Worm (Caenorhabditis elegans) whole organism, L3 larva: ENCODE results near the gene ZK1290.13.

Source experiments
- egl-27 ChIP-seq: sonication (generic microtip); optimal IDR thresholded peaks from 4 replicates; lab custom pipeline; 2017; ENCODE audit warnings: missing biosample characterization, missing genetic modification reagents, missing genetic modification characterization
- eor-1 ChIP-seq, 2 experiments: fragments of 150-350 bp; optimal IDR thresholded peaks; 2 replicates each; lab custom pipeline; 2014 to 2018; ENCODE audit warnings: missing biosample characterization in 2 of 2, missing genetic modification characterization in 2 of 2
- nhr-11 ChIP-seq: fragments of 150-350 bp; optimal IDR thresholded peaks from 2 replicates; lab custom pipeline; 2014; ENCODE audit warnings: missing biosample characterization, missing genetic modification characterization
- nhr-12 ChIP-seq: fragments of 150-350 bp; optimal IDR thresholded peaks from 2 replicates; lab custom pipeline; 2014; ENCODE audit warnings: missing biosample characterization, missing genetic modification characterization

DNA sequence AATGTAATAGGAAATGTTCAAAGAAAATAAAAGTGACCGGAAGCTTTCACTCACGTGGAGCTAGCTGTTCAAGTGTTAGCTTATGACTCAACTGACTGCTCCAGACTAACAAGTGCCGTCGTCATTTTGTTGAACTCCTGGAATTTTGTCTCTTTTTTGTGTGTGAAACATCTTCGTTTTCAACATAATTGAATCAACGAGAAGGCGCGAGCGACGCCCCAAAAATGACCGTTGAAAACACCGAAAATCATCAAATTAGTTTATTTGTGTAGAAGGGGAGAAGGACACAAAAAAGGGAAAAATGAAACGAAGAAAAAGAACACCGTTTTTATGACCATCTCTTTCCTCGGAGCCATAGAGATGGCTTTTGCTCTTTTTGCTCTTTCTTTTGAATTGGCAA is 20.6 kb downstream of the ZK1290.13 start, which contains the start of gene ZK1290.14:
- no peak for TF ChIP-seq nhr-12 (tag; lab: Kevin White, UChicago)
- no peak for TF ChIP-seq eor-1 (tag; optimal IDR thresholded peaks at IDR 0.05; lab: Kevin White, UChicago)
- TF ChIP-seq egl-27 (tag; lab: Kevin White, UChicago), result no peak
- no peak for TF ChIP-seq nhr-11 (tag; lab: Kevin White, UChicago)
